Worm (Caenorhabditis elegans): ENCODE measurements around the gene K11E4.1.

The K11E4.1 gene

DNA sequence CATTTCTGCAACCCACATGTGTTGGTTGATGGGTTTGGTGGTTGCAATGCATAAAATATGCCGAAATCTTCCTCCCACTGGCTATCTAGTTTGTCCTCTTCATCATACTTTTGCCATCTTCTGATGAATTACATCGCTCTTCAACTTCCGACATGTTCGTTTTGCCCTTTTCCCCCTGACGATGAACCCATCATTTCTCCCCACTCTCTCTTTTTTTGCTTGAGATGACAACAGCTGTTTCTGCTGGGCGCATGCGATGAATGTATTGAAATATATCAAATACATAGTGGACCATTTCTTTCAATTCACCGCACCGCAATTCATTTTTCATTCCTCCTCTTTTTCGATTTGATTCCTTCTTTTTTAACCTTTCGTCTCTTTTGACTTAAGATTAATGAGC, 43.0 kb upstream of the K11E4.1 start:
- TF ChIP-seq rec-8 (tag; optimal IDR thresholded peaks at IDR 0.05) (no peak), cebp-1 (GFP tag; IDR thresholded peaks at IDR 0.05) (no peak), cebp-1 (tag; optimal IDR thresholded peaks at IDR 0.05) (peak; percentile 21), chd-7 (tag; optimal IDR thresholded peaks at IDR 0.05) (no peak)

DNA sequence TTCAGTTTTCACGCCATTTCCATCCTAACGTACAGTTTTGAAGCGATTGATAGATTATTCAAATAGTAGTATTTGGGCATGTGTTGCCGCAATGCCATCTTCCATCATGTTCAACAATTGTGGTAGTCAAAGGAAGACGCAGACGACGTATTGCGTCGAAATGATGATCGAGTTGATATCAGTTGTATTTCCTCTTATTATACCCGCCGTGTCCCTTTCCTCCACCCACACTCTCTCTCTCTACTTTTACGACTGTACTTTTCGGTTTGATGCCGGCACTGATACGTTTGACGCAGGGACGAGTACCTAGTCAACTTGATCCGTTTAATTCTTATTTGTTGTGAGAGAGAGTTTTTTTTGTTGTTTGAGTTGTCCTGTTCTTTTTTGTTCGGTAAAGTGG, 41.3 kb upstream of the K11E4.1 start:
- TF ChIP-seq dox-1 (GFP tag; IDR thresholded peaks at IDR 0.05) = peak; percentile 37; the same call in 1 of the 2 replicates
- TF ChIP-seq tbp1 (GFP tag; optimal IDR thresholded peaks at IDR 0.05) = peak; percentile 11
- TF ChIP-seq nhr-80 (tag; optimal IDR thresholded peaks at IDR 0.05) = peak; percentile 83
- TF ChIP-seq F39B2.1 (GFP tag; IDR thresholded peaks at IDR 0.05) = no peak
- no peak for TF ChIP-seq ceh-27 (GFP tag; optimal IDR thresholded peaks at IDR 0.05)

DNA sequence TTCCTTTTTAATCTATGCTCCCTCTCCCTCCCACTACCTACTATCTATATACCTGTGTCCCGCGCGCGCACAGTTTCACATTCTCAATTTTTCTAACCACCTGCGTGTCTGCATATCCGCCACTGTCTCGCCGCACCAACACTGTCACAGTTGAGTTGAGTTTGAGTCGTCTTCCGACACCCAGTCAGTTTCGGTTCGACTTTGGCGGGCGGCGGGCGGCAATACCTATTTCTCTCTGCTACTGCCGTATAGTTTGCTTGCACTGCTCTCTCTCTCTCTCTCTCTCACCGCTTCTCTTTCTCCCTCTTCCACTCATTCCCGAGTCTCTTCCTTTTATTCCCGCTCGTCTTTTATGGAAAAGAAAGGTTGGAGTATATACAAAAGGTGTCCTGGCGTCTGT, 38.5 kb upstream of the K11E4.1 start:
- TF ChIP-seq ztf-22 (GFP tag; optimal IDR thresholded peaks at IDR 0.05) = no peak
- no peak for TF ChIP-seq aptf-3 (GFP tag; IDR thresholded peaks at IDR 0.05)
- TF ChIP-seq lin-35 (GFP tag; optimal IDR thresholded peaks at IDR 0.05) = no peak
- TF ChIP-seq mxl-1 (tag; optimal IDR thresholded peaks at IDR 0.05) = no peak
- no peak for TF ChIP-seq T07F8.4 (tag; optimal IDR thresholded peaks at IDR 0.05)
- TF ChIP-seq B0261.1 (tag; optimal IDR thresholded peaks at IDR 0.05) = no peak
- TF ChIP-seq F57A8.1 (GFP tag; optimal IDR thresholded peaks at IDR 0.05) = no peak
- TF ChIP-seq nhr-179 (tag; optimal IDR thresholded peaks at IDR 0.05) = no peak
- no peak for TF ChIP-seq ztf-6 (GFP tag; IDR thresholded peaks at IDR 0.05)
- no peak for TF ChIP-seq snpc-1.1 (tag; optimal IDR thresholded peaks at IDR 0.05; ENCODE audit: insufficient read depth)
- peak; percentile 8 for TF ChIP-seq ceh-27 (GFP tag; optimal IDR thresholded peaks at IDR 0.05)
- peak; percentile 35 for TF ChIP-seq chd-7 (tag; optimal IDR thresholded peaks at IDR 0.05)
- TF ChIP-seq C06A6.2 (GFP tag; conservative IDR thresholded peaks at IDR 0.05) = no peak
- TF ChIP-seq ama-1 (optimal IDR thresholded peaks at IDR 0.05) = no peak
- no peak for TF ChIP-seq ama-1 (GFP tag; optimal IDR thresholded peaks at IDR 0.05)
- TF ChIP-seq hlh-12 (tag; optimal IDR thresholded peaks at IDR 0.05) = no peak
- no peak for TF ChIP-seq nfya-1 (tag; optimal IDR thresholded peaks at IDR 0.05; ENCODE audit: borderline replicate concordance, insufficient read depth)
- TF ChIP-seq lin-40 (tag; optimal IDR thresholded peaks at IDR 0.05) = no peak
- no peak for TF ChIP-seq attf-6 (GFP tag; IDR thresholded peaks at IDR 0.05)
- TF ChIP-seq ceh-79 (tag; optimal IDR thresholded peaks at IDR 0.05) = no peak
- peak; percentile 10 for TF ChIP-seq die-1 (tag; optimal IDR thresholded peaks at IDR 0.05)
- TF ChIP-seq Y79H2A.3 (GFP tag; conservative IDR thresholded peaks at IDR 0.05) = no peak
- no peak for TF ChIP-seq attf-3 (GFP tag; conservative IDR thresholded peaks at IDR 0.05)
- TF ChIP-seq Y53F4B.3 (GFP tag; IDR thresholded peaks at IDR 0.05) = no peak
- TF ChIP-seq nhr-80 (tag; optimal IDR thresholded peaks at IDR 0.05) = peak; percentile 74
- TF ChIP-seq egrh-3 (GFP tag; IDR thresholded peaks at IDR 0.05) = peak; percentile 56; the same call in 1 of the 2 replicates
- no peak for TF ChIP-seq ztf-25 (GFP tag; IDR thresholded peaks at IDR 0.05)
- TF ChIP-seq atf-7 (tag; optimal IDR thresholded peaks at IDR 0.05) = peak; percentile 33
- TF ChIP-seq cebp-1 (GFP tag; IDR thresholded peaks at IDR 0.05) = peak; percentile 13; the same call in 1 of the 2 replicates
- TF ChIP-seq cebp-1 (tag; optimal IDR thresholded peaks at IDR 0.05) = peak; percentile 13
- no peak for TF ChIP-seq Y56A3A.18 (GFP tag; IDR thresholded peaks at IDR 0.05)
- TF ChIP-seq tbp1 (GFP tag; optimal IDR thresholded peaks at IDR 0.05) = peak; percentile 28
- no peak for TF ChIP-seq ccch-3 (GFP tag; optimal IDR thresholded peaks at IDR 0.05)
- no peak for TF ChIP-seq madf-8 (GFP tag; conservative IDR thresholded peaks at IDR 0.05)
- TF ChIP-seq madf-10 (tag; optimal IDR thresholded peaks at IDR 0.05) = no peak
- TF ChIP-seq dpl-1 (GFP tag; optimal IDR thresholded peaks at IDR 0.05) = no peak
- TF ChIP-seq mel-28 (tag; optimal IDR thresholded peaks at IDR 0.05; ENCODE audit: borderline replicate concordance) = no peak
- no peak for TF ChIP-seq ceh-40 (GFP tag; IDR thresholded peaks at IDR 0.05)
- no peak for TF ChIP-seq snpc-1.3 (tag; optimal IDR thresholded peaks at IDR 0.05; ENCODE audit: insufficient read depth)
- no peak for TF ChIP-seq ceh-100 (GFP tag; IDR thresholded peaks at IDR 0.05)
- peak; percentile 62; the same call in 1 of the 2 replicates for TF ChIP-seq egl-44 (GFP tag; IDR thresholded peaks at IDR 0.05)
- peak; percentile 82 for TF ChIP-seq dox-1 (GFP tag; IDR thresholded peaks at IDR 0.05)
- no peak for TF ChIP-seq ceh-91 (GFP tag; IDR thresholded peaks at IDR 0.05)

Measured in whole organism, young adult.